Fruit fly (Drosophila melanogaster) whole organism, embryonic: ENCODE data around the gene CG9444.
A peak's percentile ranks its signal among the peaks of the same experiment; 100 is the strongest.

Experiments
- Ada2b ChIP-seq: fragments of 200-800 bp; sonication (Bioruptor generic); IDR thresholded peaks from 2 replicates; pipeline ENCODE4 v1.3.6; 2022; ENCODE audit warnings: missing biosample characterization, missing genetic modification characterization
- Aef1 ChIP-seq: fragments of 200-800 bp; sonication (Bioruptor generic); IDR thresholded peaks from 3 replicates; pipeline ENCODE4 v1.3.6; 2022; ENCODE audit warnings: missing biosample characterization, missing genetic modification characterization
- Awh ChIP-seq: fragments of 200-800 bp; sonication (Bioruptor generic); IDR thresholded peaks from 2 replicates; pipeline ENCODE4, ENCODE4 v1.3.6; 2022; ENCODE audit warnings: missing biosample characterization, missing genetic modification characterization
- CG10543 ChIP-seq: fragments of 200-800 bp; sonication (Bioruptor generic); optimal IDR thresholded peaks from 3 replicates; lab custom pipeline; 2017; ENCODE audit warnings: missing biosample characterization, mild to moderate bottlenecking, missing genetic modification characterization, moderate library complexity
- CG11560 ChIP-seq: fragments of 200-800 bp; sonication (Bioruptor generic); IDR thresholded peaks from 3 replicates; pipeline ENCODE4 v1.3.6; 2022; ENCODE audit warnings: missing biosample characterization, missing genetic modification characterization
- CG13287 ChIP-seq: fragments of 200-800 bp; sonication (Bioruptor generic); IDR thresholded peaks from 2 replicates; pipeline ENCODE4 v1.3.6; 2022; ENCODE audit warnings: missing biosample characterization, missing genetic modification characterization; ENCODE audit not compliant: partially characterized antibody
- CG16863 ChIP-seq: fragments of 200-800 bp; sonication (Bioruptor generic); optimal IDR thresholded peaks from 3 replicates; lab custom pipeline; 2016; ENCODE audit warnings: missing biosample characterization, missing genetic modification characterization
- CG17186 ChIP-seq: fragments of 200-800 bp; sonication (Bioruptor generic); optimal IDR thresholded peaks from 3 replicates; lab custom pipeline; 2017; ENCODE audit warnings: missing biosample characterization, missing genetic modification reagents, missing genetic modification characterization
- CG2712 ChIP-seq: fragments of 200-800 bp; optimal IDR thresholded peaks from 3 replicates; lab custom pipeline; 2019; ENCODE audit warnings: missing biosample characterization, mild to moderate bottlenecking, missing genetic modification characterization, moderate library complexity
- CG2875 ChIP-seq: fragments of 200-800 bp; sonication (Bioruptor generic); optimal IDR thresholded peaks from 2 replicates; lab custom pipeline; 2017; ENCODE audit warnings: missing biosample characterization, mild to moderate bottlenecking, missing genetic modification characterization, missing genetic modification reagents
- CG30020 ChIP-seq: fragments of 200-800 bp; optimal IDR thresholded peaks from 2 replicates; lab custom pipeline; 2019; ENCODE audit warnings: missing biosample characterization, mild to moderate bottlenecking, missing genetic modification characterization, moderate library complexity
- CG3847 ChIP-seq: fragments of 200-800 bp; sonication (Bioruptor generic); IDR thresholded peaks from 2 replicates; pipeline ENCODE4 v1.3.6; 2022; ENCODE audit warnings: missing biosample characterization, missing genetic modification characterization
- CG7271 ChIP-seq: fragments of 200-800 bp; sonication (Bioruptor generic); optimal IDR thresholded peaks from 2 replicates; lab custom pipeline; 2018; ENCODE audit warnings: missing biosample characterization, mild to moderate bottlenecking, missing genetic modification characterization, moderate library complexity
- CG8290 ChIP-seq, 3 experiments: fragments of 200-800 bp; sonication (Bioruptor generic); optimal IDR thresholded peaks; 2 replicates each; lab custom pipeline; 2016 to 2019; ENCODE audit warnings: missing biosample characterization in 3 of 3, missing genetic modification characterization in 3 of 3, mild to moderate bottlenecking in 2 of 3, moderate library complexity in 1 of 3
- CG9817 ChIP-seq: fragments of 200-800 bp; sonication (Bioruptor generic); optimal IDR thresholded peaks from 2 replicates; lab custom pipeline; 2018; ENCODE audit warnings: missing biosample characterization, mild to moderate bottlenecking, missing genetic modification characterization, moderate library complexity
- Dbx ChIP-seq: fragments of 200-800 bp; sonication (Bioruptor generic); IDR thresholded peaks from 3 replicates; pipeline ENCODE4 v1.3.6; 2022; ENCODE audit warnings: missing biosample characterization, missing genetic modification characterization
- Deaf1 ChIP-seq: fragments of 200-800 bp; optimal IDR thresholded peaks from 3 replicates; lab custom pipeline; 2019; ENCODE audit warnings: missing biosample characterization, mild to moderate bottlenecking, missing genetic modification characterization, moderate library complexity
- GATAe ChIP-seq: fragments of 200-800 bp; sonication (Bioruptor generic); conservative IDR thresholded peaks from 2 replicates; pipeline ENCODE4 v1.3.6; 2022; ENCODE audit warnings: missing biosample characterization, missing genetic modification characterization
- HLHmδ ChIP-seq: fragments of 200-800 bp; sonication (Bioruptor generic); optimal IDR thresholded peaks from 2 replicates; lab custom pipeline; 2018; ENCODE audit warnings: missing biosample characterization, mild to moderate bottlenecking, missing genetic modification characterization, moderate library complexity
- Nf-YA ChIP-seq: fragments of 200-800 bp; sonication (Bioruptor generic); IDR thresholded peaks from 2 replicates; pipeline ENCODE4 v1.3.6; 2022; ENCODE audit warnings: missing biosample characterization, missing genetic modification characterization
- Side ChIP-seq: fragments of 200-800 bp; sonication (Bioruptor generic); optimal IDR thresholded peaks from 2 replicates; lab custom pipeline; 2016; ENCODE audit warnings: missing biosample characterization, missing genetic modification characterization
- Six4 ChIP-seq: fragments of 200-800 bp; sonication (Bioruptor generic); optimal IDR thresholded peaks from 2 replicates; lab custom pipeline; 2016; ENCODE audit warnings: missing biosample characterization, missing genetic modification characterization
- Sox102F ChIP-seq: fragments of 200-800 bp; sonication (Bioruptor generic); optimal IDR thresholded peaks from 2 replicates; lab custom pipeline; 2018; ENCODE audit warnings: missing biosample characterization, mild to moderate bottlenecking, missing genetic modification characterization, moderate library complexity
- Spps ChIP-seq: fragments of 200-800 bp; sonication (Bioruptor generic); optimal IDR thresholded peaks from 2 replicates; lab custom pipeline; 2018; ENCODE audit warnings: missing biosample characterization, mild to moderate bottlenecking, missing genetic modification characterization
- Sry-β ChIP-seq: fragments of 200-800 bp; sonication (Bioruptor generic); optimal IDR thresholded peaks from 2 replicates; lab custom pipeline; 2018; ENCODE audit warnings: missing biosample characterization, mild to moderate bottlenecking, missing genetic modification characterization, moderate library complexity
- az2 ChIP-seq: fragments of 200-800 bp; sonication (Bioruptor generic); optimal IDR thresholded peaks from 3 replicates; lab custom pipeline; 2016; ENCODE audit warnings: missing biosample characterization, missing genetic modification characterization
- bowl ChIP-seq: fragments of 200-800 bp; sonication (Bioruptor generic); IDR thresholded peaks from 2 replicates; pipeline ENCODE4 v1.3.6; 2022; ENCODE audit warnings: missing biosample characterization, missing genetic modification characterization
- chif ChIP-seq, 2 experiments: fragments of 200-800 bp; sonication (Bioruptor generic); optimal IDR thresholded peaks; 3 replicates each; lab custom pipeline; 2016; ENCODE audit warnings: missing biosample characterization in 2 of 2, missing genetic modification characterization in 2 of 2
- cwo ChIP-seq: fragments of 200-800 bp; sonication (Bioruptor generic); optimal IDR thresholded peaks from 3 replicates; lab custom pipeline; 2017; ENCODE audit warnings: missing biosample characterization, missing genetic modification characterization, mild to moderate bottlenecking, moderate library complexity, missing genetic modification reagents
- disco-r ChIP-seq: fragments of 200-800 bp; sonication (Bioruptor generic); optimal IDR thresholded peaks from 2 replicates; lab custom pipeline; 2016; ENCODE audit warnings: missing biosample characterization, missing genetic modification characterization
- fd96Cb ChIP-seq: fragments of 200-800 bp; sonication (Bioruptor generic); optimal IDR thresholded peaks from 2 replicates; lab custom pipeline; 2018; ENCODE audit warnings: missing biosample characterization, mild to moderate bottlenecking, missing genetic modification characterization, moderate library complexity
- gro ChIP-seq: fragments of 200-800 bp; sonication (Bioruptor generic); optimal IDR thresholded peaks from 2 replicates; lab custom pipeline; 2016; ENCODE audit warnings: missing biosample characterization, missing genetic modification characterization
- jigr1 ChIP-seq: fragments of 200-800 bp; sonication (Bioruptor generic); IDR thresholded peaks from 3 replicates; pipeline ENCODE4 v1.3.6; 2022; ENCODE audit warnings: missing biosample characterization, missing genetic modification characterization
- klu ChIP-seq: fragments of 200-800 bp; sonication (Bioruptor generic); IDR thresholded peaks from 2 replicates; pipeline ENCODE4 v1.3.6; 2022; ENCODE audit warnings: missing biosample characterization, missing genetic modification characterization
- knrl ChIP-seq: fragments of 200-800 bp; sonication (Bioruptor generic); IDR thresholded peaks from 3 replicates; pipeline ENCODE4 v1.3.6; 2022; ENCODE audit warnings: missing biosample characterization, missing genetic modification characterization; ENCODE audit not compliant: partially characterized antibody
- lab ChIP-seq: fragments of 200-800 bp; sonication (Bioruptor generic); optimal IDR thresholded peaks from 3 replicates; lab custom pipeline; 2017; ENCODE audit warnings: missing biosample characterization, missing genetic modification characterization, mild to moderate bottlenecking, moderate library complexity, missing genetic modification reagents
- oc ChIP-seq: fragments of 200-800 bp; sonication (Bioruptor generic); optimal IDR thresholded peaks from 2 replicates; lab custom pipeline; 2018; ENCODE audit warnings: missing biosample characterization, mild to moderate bottlenecking, missing genetic modification characterization, moderate library complexity
- pan ChIP-seq, 4 experiments: fragments of >200 bp in 3 of 4; fragments of 200-800 bp in 1 of 4; sonication (Bioruptor generic) in 1 of 4; optimal IDR thresholded peaks in 3 of 4; IDR thresholded peaks in 1 of 4; 2 replicates each; pipeline versions ENCODE4 v1.3.6 to Lab custom; 2017 to 2022; ENCODE audit warnings: missing biosample characterization in 2 of 4, missing genetic modification characterization in 2 of 4, mixed read lengths in 1 of 4
- phol ChIP-seq: fragments of 200-800 bp; sonication (Bioruptor generic); optimal IDR thresholded peaks from 3 replicates; lab custom pipeline; 2018; ENCODE audit warnings: missing biosample characterization, mild to moderate bottlenecking, missing genetic modification characterization, moderate library complexity
- pnt ChIP-seq: fragments of 200-800 bp; sonication (Bioruptor generic); optimal IDR thresholded peaks from 3 replicates; lab custom pipeline; 2016; ENCODE audit warnings: missing biosample characterization, missing genetic modification characterization
- pros ChIP-seq: fragments of 200-800 bp; sonication (Bioruptor generic); optimal IDR thresholded peaks from 3 replicates; lab custom pipeline; 2019; ENCODE audit warnings: missing biosample characterization, mild to moderate bottlenecking, missing genetic modification characterization, moderate library complexity
- ranshi ChIP-seq: fragments of 200-800 bp; sonication (Bioruptor generic); IDR thresholded peaks from 2 replicates; pipeline ENCODE4 v1.3.6; 2022; ENCODE audit warnings: missing biosample characterization, missing genetic modification characterization
- row ChIP-seq: fragments of 200-800 bp; sonication (Bioruptor generic); IDR thresholded peaks from 3 replicates; pipeline ENCODE4 v1.3.6; 2022; ENCODE audit warnings: missing biosample characterization, missing genetic modification characterization
- scrt ChIP-seq: fragments of 200-800 bp; sonication (Bioruptor generic); optimal IDR thresholded peaks from 2 replicates; lab custom pipeline; 2018; ENCODE audit warnings: missing biosample characterization, mild to moderate bottlenecking, missing genetic modification characterization, moderate library complexity
- sug ChIP-seq: fragments of 200-800 bp; optimal IDR thresholded peaks from 2 replicates; lab custom pipeline; 2019; ENCODE audit warnings: missing biosample characterization, mild to moderate bottlenecking, missing genetic modification characterization, moderate library complexity
- tio ChIP-seq: fragments of 200-800 bp; sonication (Bioruptor generic); optimal IDR thresholded peaks from 2 replicates; lab custom pipeline; 2017; ENCODE audit warnings: missing biosample characterization, missing genetic modification characterization, inconsistent platforms
- trem ChIP-seq: fragments of 200-800 bp; optimal IDR thresholded peaks from 3 replicates; lab custom pipeline; 2019; ENCODE audit warnings: missing biosample characterization, mild to moderate bottlenecking, missing genetic modification characterization, moderate library complexity
- unc-4 ChIP-seq: fragments of 200-800 bp; sonication (Bioruptor generic); IDR thresholded peaks from 2 replicates; pipeline ENCODE4 v1.3.6; 2022; ENCODE audit warnings: missing biosample characterization, missing genetic modification characterization; ENCODE audit not compliant: partially characterized antibody
- vnd ChIP-seq: fragments of 200-800 bp; sonication (Bioruptor generic); IDR thresholded peaks from 3 replicates; pipeline ENCODE4 v1.3.6; 2022; ENCODE audit warnings: missing biosample characterization, missing genetic modification characterization; ENCODE audit not compliant: partially characterized antibody

CG9444 gene

DNA sequence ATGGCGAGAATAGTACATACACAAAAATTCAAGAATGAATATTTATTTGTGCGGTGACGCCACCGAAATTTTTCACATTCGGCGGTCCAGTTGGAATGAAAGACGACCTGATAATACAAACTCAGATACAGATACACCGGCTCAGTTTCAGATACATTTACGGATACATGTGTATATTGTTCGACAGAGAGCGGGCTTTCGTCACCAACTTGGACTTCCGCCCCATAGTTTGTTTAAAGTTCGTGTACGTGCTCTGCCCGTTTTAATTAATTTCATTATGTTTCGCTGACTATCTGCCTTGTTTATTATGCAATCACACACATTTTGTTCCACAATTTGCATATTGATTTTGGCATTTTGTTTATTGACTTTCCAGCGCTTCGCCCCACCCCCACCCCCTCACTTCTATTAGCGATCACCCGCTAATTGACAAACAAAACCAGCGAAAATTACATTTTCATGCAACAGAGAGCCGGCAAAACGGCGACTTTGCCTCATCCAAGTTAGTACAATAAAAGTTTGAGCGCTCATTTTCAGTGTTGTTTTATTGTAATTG lies 17.2 kb upstream of the CG9444 start (continued):
- TF ChIP-seq chif (GFP tag; optimal IDR thresholded peaks at IDR 0.05; lab: Kevin White, UChicago), result no peak
- TF ChIP-seq bowl (GFP tag; lab: Robert Waterston, UW), result no peak
- TF ChIP-seq CG9817 (tag; lab: Kevin White, UChicago), result no peak
- no peak for TF ChIP-seq CG13287 (GFP tag; lab: Robert Waterston, UW)
- no peak for TF ChIP-seq GATAe (GFP tag; lab: Robert Waterston, UW)
- TF ChIP-seq gro (GFP tag; lab: Kevin White, UChicago), result peak; percentile 31
- TF ChIP-seq pan (optimal IDR thresholded peaks at IDR 0.05; lab: Kevin White, UChicago), result no peak
- TF ChIP-seq pan (GFP tag; optimal IDR thresholded peaks at IDR 0.05 in 1 of 2, IDR thresholded peaks at IDR 0.05 in 1 of 2), result no peak
- peak; percentile 57 for TF ChIP-seq lab (GFP tag; lab: Kevin White, UChicago)
- no peak for TF ChIP-seq Dbx
- no peak for TF ChIP-seq unc-4 (GFP tag; lab: Robert Waterston, UW)
- no peak for TF ChIP-seq fd96Cb (tag; lab: Kevin White, UChicago)
- no peak for TF ChIP-seq HLHmδ (GFP tag; lab: Kevin White, UChicago)
- TF ChIP-seq tio (GFP tag; lab: Kevin White, UChicago), result peak; percentile 37
- no peak for TF ChIP-seq CG30020 (tag; lab: Kevin White, UChicago)
- TF ChIP-seq trem (tag; lab: Kevin White, UChicago), result no peak
- TF ChIP-seq sug, result no peak
- no peak for TF ChIP-seq Aef1 (GFP tag; lab: Robert Waterston, UW)
- no peak for TF ChIP-seq CG8290 (GFP tag; optimal IDR thresholded peaks at IDR 0.05; lab: Kevin White, UChicago)
- peak in 1 of 2 experiments; percentile 62 for TF ChIP-seq CG8290 (tag; optimal IDR thresholded peaks at IDR 0.05; lab: Kevin White, UChicago)
- TF ChIP-seq phol, result no peak
- TF ChIP-seq Nf-YA (GFP tag; lab: Robert Waterston, UW), result no peak
- TF ChIP-seq Awh (GFP tag; lab: Robert Waterston, UW), result no peak
- TF ChIP-seq CG7271, result no peak
- peak; percentile 4 for TF ChIP-seq CG2875
- no peak for TF ChIP-seq CG16863
- no peak for TF ChIP-seq knrl (GFP tag; lab: Robert Waterston, UW)
- no peak for TF ChIP-seq pros (GFP tag; lab: Kevin White, UChicago)
- no peak for TF ChIP-seq Ada2b (GFP tag; lab: Robert Waterston, UW)
- TF ChIP-seq vnd (GFP tag; lab: Robert Waterston, UW), result no peak
- no peak for TF ChIP-seq CG17186 (GFP tag; lab: Kevin White, UChicago)
- no peak for TF ChIP-seq CG11560 (tag; lab: Robert Waterston, UW)
- TF ChIP-seq oc, result no peak
- no peak for TF ChIP-seq ranshi (GFP tag; lab: Robert Waterston, UW)
- no peak for TF ChIP-seq row
- TF ChIP-seq CG10543, result peak; percentile 61
- no peak for TF ChIP-seq CG3847 (GFP tag; lab: Robert Waterston, UW)
- no peak for TF ChIP-seq jigr1 (GFP tag; lab: Robert Waterston, UW)
- peak; percentile 10 for TF ChIP-seq cwo (GFP tag; lab: Kevin White, UChicago)
- no peak for TF ChIP-seq Spps (tag; lab: Kevin White, UChicago)
- TF ChIP-seq klu (GFP tag; lab: Robert Waterston, UW), result no peak
- peak; percentile 14 for TF ChIP-seq scrt (GFP tag; lab: Kevin White, UChicago)
- no peak for TF ChIP-seq Six4 (GFP tag; lab: Kevin White, UChicago)
- TF ChIP-seq pnt (GFP tag; lab: Kevin White, UChicago), result no peak
- TF ChIP-seq Deaf1 (tag; lab: Kevin White, UChicago), result no peak
- no peak for TF ChIP-seq az2 (GFP tag; lab: Kevin White, UChicago)
- TF ChIP-seq CG2712, result no peak
- peak; percentile 28 for TF ChIP-seq Side (GFP tag; lab: Kevin White, UChicago)
- no peak for TF ChIP-seq disco-r (GFP tag; lab: Kevin White, UChicago)
- peak; percentile 17 for TF ChIP-seq Sox102F (GFP tag; lab: Kevin White, UChicago)
- no peak for TF ChIP-seq Sry-β (GFP tag; lab: Kevin White, UChicago)
